Fruit fly (Drosophila melanogaster): ENCODE data around the gene mus304.

DNA sequence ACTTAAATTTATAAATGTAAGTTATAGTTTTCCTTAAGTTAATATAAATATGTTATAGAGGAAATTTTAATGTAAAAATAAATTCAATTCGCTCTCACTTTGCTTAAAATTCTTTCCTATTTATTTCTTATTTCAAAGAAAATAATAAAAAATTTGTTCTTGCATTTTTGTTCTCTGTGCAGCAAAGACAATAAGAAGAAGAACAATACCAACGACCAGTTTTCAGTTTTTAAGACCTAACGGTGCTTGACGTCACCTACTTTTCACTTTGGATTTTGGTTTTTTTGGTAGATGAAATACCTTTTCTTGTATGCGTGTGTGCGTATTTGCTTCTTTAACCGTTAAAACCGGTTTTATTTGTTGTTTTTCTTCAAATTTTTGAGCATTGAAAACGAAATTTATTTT lies 7.5 kb upstream of the mus304 start:
- TF ChIP-seq CG14711 (tag; optimal IDR thresholded peaks at IDR 0.05): no peak
- TF ChIP-seq kay (GFP tag; ENCODE audit: borderline replicate concordance): no peak
- TF ChIP-seq bab1 (GFP tag; optimal IDR thresholded peaks at IDR 0.05): no peak
- TF ChIP-seq toe (GFP tag; optimal IDR thresholded peaks at IDR 0.05): no peak
- TF ChIP-seq Hr96 (GFP tag; optimal IDR thresholded peaks at IDR 0.05): no peak
- no peak for TF ChIP-seq CG12768 (GFP tag; optimal IDR thresholded peaks at IDR 0.05)
- no peak for TF ChIP-seq CG1620 (GFP tag; optimal IDR thresholded peaks at IDR 0.05)
